Worm (Caenorhabditis elegans) whole organism, L1 larva: ENCODE results near the gene kvs-2.

Source experiments
- ama-1 ChIP-seq: fragments of 150-350 bp; optimal IDR thresholded peaks from 2 replicates; lab custom pipeline; 2014
- ceh-82 ChIP-seq, 3 experiments: fragments of 150-350 bp in 1 of 3; sonication (generic microtip) in 2 of 3; optimal IDR thresholded peaks; 2 replicates each; lab custom pipeline; 2014 to 2017; ENCODE audit warnings: missing biosample characterization in 3 of 3, missing genetic modification characterization in 3 of 3
- dsc-1 ChIP-seq: sonication (generic microtip); optimal IDR thresholded peaks from 2 replicates; lab custom pipeline; 2016; ENCODE audit warnings: mild to moderate bottlenecking, missing genetic modification characterization, missing compliant biosample characterization
- irx-1 ChIP-seq: sonication (generic microtip); optimal IDR thresholded peaks from 2 replicates; lab custom pipeline; 2016; ENCODE audit warnings: missing genetic modification characterization, missing compliant biosample characterization
- mab-9 ChIP-seq: fragments of 200-800 bp; sonication (Bioruptor generic); IDR thresholded peaks from 2 replicates; pipeline ENCODE4 v1.3.6; 2022; ENCODE audit warnings: missing genetic modification reagents, missing genetic modification characterization, missing compliant biosample characterization
- nhr-11 ChIP-seq: fragments of 150-350 bp; optimal IDR thresholded peaks from 2 replicates; lab custom pipeline; 2014; ENCODE audit warnings: missing biosample characterization, missing genetic modification characterization
- tbx-2 ChIP-seq: sonication (generic microtip); optimal IDR thresholded peaks from 2 replicates; lab custom pipeline; 2016; ENCODE audit warnings: missing genetic modification characterization, missing compliant biosample characterization
- unc-62 ChIP-seq: fragments of 150-350 bp; optimal IDR thresholded peaks from 2 replicates; lab custom pipeline; 2014; ENCODE audit warnings: missing biosample characterization, missing genetic modification reagents, missing genetic modification characterization

ce11 chrV:10661417-10661945 lies 25.7 kb downstream of the kvs-2 start, which contains the start of gene sqv-4:
- TF ChIP-seq tbx-2 (tag; lab: Kevin White, UChicago) (peak; percentile 61), ama-1 (lab: Kevin White, UChicago) (no peak), irx-1 (peak; percentile 0), dsc-1 (tag; lab: Kevin White, UChicago) (peak; percentile 44), nhr-11 (no peak), mab-9 (GFP tag; lab: Robert Waterston, UW) (no peak), unc-62 (GFP tag; lab: Kevin White, UChicago) (no peak), ceh-82 (tag; optimal IDR thresholded peaks at IDR 0.05; lab: Kevin White, UChicago) (no peak)
